Worm (Caenorhabditis elegans): Measurements from ENCODE around the gene srb-3.

The srb-3 gene

DNA sequence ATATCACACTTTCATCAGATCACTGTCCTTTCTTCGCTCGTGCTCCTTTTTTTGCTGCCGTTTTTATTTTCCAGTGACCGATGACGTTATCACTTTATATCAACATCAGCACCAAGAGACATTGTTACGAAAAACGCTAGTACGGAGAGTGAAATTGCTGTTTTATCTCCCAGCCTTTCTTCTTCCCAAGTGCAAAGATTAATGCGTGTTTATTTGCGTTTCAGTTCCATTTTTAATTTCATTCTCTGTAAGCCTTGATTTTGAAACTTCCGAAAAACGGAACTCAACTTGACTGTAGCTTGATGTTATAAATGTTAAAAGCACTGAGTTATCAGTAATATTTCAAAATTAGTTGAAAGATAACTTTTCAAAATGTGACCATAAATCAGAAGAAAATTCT lies 20.2 kb upstream of the srb-3 start:
- TF ChIP-seq daf-16 (GFP tag; optimal IDR thresholded peaks at IDR 0.05) (no peak), daf-16 (tag; optimal IDR thresholded peaks at IDR 0.05) (peak; percentile 69), aha-1 (tag) (peak; percentile 70), pqm-1 (tag; optimal IDR thresholded peaks at IDR 0.05) (peak; percentile 51), ceh-20 (GFP tag; IDR thresholded peaks at IDR 0.05) (no peak), php-3 (GFP tag; IDR thresholded peaks at IDR 0.05) (peak; percentile 73), dve-1 (tag; optimal IDR thresholded peaks at IDR 0.05; ENCODE audit: insufficient read depth) (peak; percentile 42), hlh-11 (tag; optimal IDR thresholded peaks at IDR 0.05) (peak; percentile 62), nhr-48 (tag; optimal IDR thresholded peaks at IDR 0.05) (peak; percentile 2), zfp-3 (GFP tag; conservative IDR thresholded peaks at IDR 0.05) (no peak)

- peak; percentile 79 for TF ChIP-seq nhr-28 (tag; optimal IDR thresholded peaks at IDR 0.05)
- no peak for TF ChIP-seq ceh-28 (tag; optimal IDR thresholded peaks at IDR 0.05)
- TF ChIP-seq daf-16 (GFP tag; optimal IDR thresholded peaks at IDR 0.05): peak in 1 of 2 experiments; percentile 62
- TF ChIP-seq daf-16 (tag; optimal IDR thresholded peaks at IDR 0.05): peak; percentile 94
- peak; percentile 14 for TF ChIP-seq mes-2 (tag; optimal IDR thresholded peaks at IDR 0.05; ENCODE audit: poor library complexity, severe bottlenecking)
- TF ChIP-seq hlh-11 (tag; optimal IDR thresholded peaks at IDR 0.05): peak; percentile 78
- TF ChIP-seq madf-9 (GFP tag; conservative IDR thresholded peaks at IDR 0.05): no peak
- TF ChIP-seq nhr-48 (tag; optimal IDR thresholded peaks at IDR 0.05): peak; percentile 43
- TF ChIP-seq F49E8.2 (tag; optimal IDR thresholded peaks at IDR 0.05; ENCODE audit: borderline replicate concordance): no peak
- peak; percentile 89 for TF ChIP-seq pqm-1 (tag; optimal IDR thresholded peaks at IDR 0.05)
- TF ChIP-seq unc-62 (GFP tag; optimal IDR thresholded peaks at IDR 0.05 in 1 of 2): peak in 1 of 2 experiments; percentile 1
- TF ChIP-seq unc-62 (tag; optimal IDR thresholded peaks at IDR 0.05): no peak
- TF ChIP-seq dve-1 (tag; optimal IDR thresholded peaks at IDR 0.05; ENCODE audit: insufficient read depth): peak; percentile 76
- peak in 1 of 2 experiments; percentile 39 for TF ChIP-seq mdl-1 (tag; optimal IDR thresholded peaks at IDR 0.05)
- TF ChIP-seq F44E2.7 (GFP tag; IDR thresholded peaks at IDR 0.05): no peak
- TF ChIP-seq nhr-102 (tag; optimal IDR thresholded peaks at IDR 0.05): peak; percentile 49
- peak; percentile 68 for TF ChIP-seq dmd-6 (GFP tag; IDR thresholded peaks at IDR 0.05)
- TF ChIP-seq tra-1 (GFP tag; IDR thresholded peaks at IDR 0.05): peak; percentile 35; the same call in 1 of the 2 replicates
- TF ChIP-seq hlh-30 (tag; optimal IDR thresholded peaks at IDR 0.05; ENCODE audit: insufficient read depth): peak; percentile 35
- no peak for TF ChIP-seq snpc-1.2 (GFP tag; IDR thresholded peaks at IDR 0.05)
- peak; percentile 43; the same call in 1 of the 2 replicates for TF ChIP-seq pha-4 (GFP tag; IDR thresholded peaks at IDR 0.05)
- no peak for TF ChIP-seq pha-4 (tag; optimal IDR thresholded peaks at IDR 0.05)
- TF ChIP-seq nhr-77 (tag; optimal IDR thresholded peaks at IDR 0.05): peak; percentile 57
- TF ChIP-seq nhr-10 (tag; optimal IDR thresholded peaks at IDR 0.05): peak; percentile 39
- peak; percentile 100 for TF ChIP-seq php-3 (GFP tag; IDR thresholded peaks at IDR 0.05)
Measured at ce11 chrII:5185955-5186539, 19.4 kb upstream of the srb-3 start.

- TF ChIP-seq nhr-102 (tag; optimal IDR thresholded peaks at IDR 0.05) (peak; percentile 51), lin-15B (tag; optimal IDR thresholded peaks at IDR 0.05) (no peak), mxl-3 (GFP tag; optimal IDR thresholded peaks at IDR 0.05) (peak; percentile 29), mdl-1 (tag; optimal IDR thresholded peaks at IDR 0.05) (peak in 1 of 2 experiments; percentile 18), zip-11 (GFP tag; IDR thresholded peaks at IDR 0.05) (no peak), snpc-4 (tag; optimal IDR thresholded peaks at IDR 0.05) (no peak), daf-16 (GFP tag; optimal IDR thresholded peaks at IDR 0.05) (no peak), daf-16 (tag; optimal IDR thresholded peaks at IDR 0.05) (peak; percentile 77), pha-4 (GFP tag; IDR thresholded peaks at IDR 0.05) (0 out of 2 replicates have a peak, but pooled peaks have one; percentile 28), pha-4 (tag; optimal IDR thresholded peaks at IDR 0.05) (no peak), dve-1 (tag; optimal IDR thresholded peaks at IDR 0.05; ENCODE audit: insufficient read depth) (peak; percentile 82), hif-1 (tag; optimal IDR thresholded peaks at IDR 0.05) (peak in 1 of 2 experiments; percentile 10), nhr-28 (tag; optimal IDR thresholded peaks at IDR 0.05) (peak; percentile 51), duxl-1 (tag; optimal IDR thresholded peaks at IDR 0.05; ENCODE audit: poor library complexity) (peak; percentile 5), nhr-77 (tag; optimal IDR thresholded peaks at IDR 0.05) (peak; percentile 17), nhr-48 (tag; optimal IDR thresholded peaks at IDR 0.05) (peak; percentile 56), Y75B8A.6 (GFP tag; IDR thresholded peaks at IDR 0.05) (no peak), daf-12 (tag; optimal IDR thresholded peaks at IDR 0.05) (no peak), cey-2 (tag; optimal IDR thresholded peaks at IDR 0.05; ENCODE audit: borderline replicate concordance, insufficient read depth) (peak; percentile 5), T20F7.1 (GFP tag; optimal IDR thresholded peaks at IDR 0.05) (peak; percentile 5), dmd-6 (GFP tag; IDR thresholded peaks at IDR 0.05) (peak; percentile 71), php-3 (GFP tag; IDR thresholded peaks at IDR 0.05) (peak; percentile 92), hlh-11 (tag; optimal IDR thresholded peaks at IDR 0.05) (peak; percentile 64), pqm-1 (tag; optimal IDR thresholded peaks at IDR 0.05) (peak; percentile 86), tra-1 (GFP tag; IDR thresholded peaks at IDR 0.05) (peak; percentile 79), mes-2 (tag; optimal IDR thresholded peaks at IDR 0.05; ENCODE audit: poor library complexity, severe bottlenecking) (peak; percentile 20)
Measured at ce11 chrII:5184661-5185545, 18.3 kb upstream of the srb-3 start.

Measured in whole organism, L4 larva.